Worm (Caenorhabditis elegans) whole organism, L3 larva: ENCODE results near the gene hip-1.

Source experiments
- R02D3.7 ChIP-seq: fragments of 150-350 bp; optimal IDR thresholded peaks from 2 replicates; lab custom pipeline; 2014; ENCODE audit warnings: missing biosample characterization, missing genetic modification characterization
- ZK546.5 ChIP-seq: sonication (generic microtip); optimal IDR thresholded peaks from 2 replicates; lab custom pipeline; 2017; ENCODE audit warnings: missing biosample characterization, missing genetic modification characterization
- aly-2 ChIP-seq: fragments of 150-350 bp; optimal IDR thresholded peaks from 2 replicates; lab custom pipeline; 2014; ENCODE audit warnings: missing biosample characterization, missing genetic modification characterization
- ceh-16 ChIP-seq: sonication (generic microtip); optimal IDR thresholded peaks from 2 replicates; lab custom pipeline; 2017; ENCODE audit warnings: missing biosample characterization, missing genetic modification characterization
- ceh-28 ChIP-seq: fragments of 150-350 bp; optimal IDR thresholded peaks from 2 replicates; lab custom pipeline; 2014; ENCODE audit warnings: missing biosample characterization, missing genetic modification reagents, missing genetic modification characterization
- ceh-82 ChIP-seq: fragments of 150-350 bp; optimal IDR thresholded peaks from 2 replicates; lab custom pipeline; 2014; ENCODE audit warnings: missing biosample characterization, missing genetic modification characterization
- ceh-9 ChIP-seq: sonication (generic microtip); optimal IDR thresholded peaks from 2 replicates; lab custom pipeline; 2018; ENCODE audit warnings: missing biosample characterization, missing genetic modification characterization
- egl-27 ChIP-seq: sonication (generic microtip); optimal IDR thresholded peaks from 4 replicates; lab custom pipeline; 2017; ENCODE audit warnings: missing biosample characterization, missing genetic modification reagents, missing genetic modification characterization
- egl-5 ChIP-seq: fragments of 150-350 bp; optimal IDR thresholded peaks from 2 replicates; lab custom pipeline; 2017; ENCODE audit warnings: missing biosample characterization, missing genetic modification reagents, missing genetic modification characterization, inconsistent platforms
- elt-1 ChIP-seq: fragments of 150-350 bp; optimal IDR thresholded peaks from 2 replicates; lab custom pipeline; 2014; ENCODE audit warnings: missing biosample characterization, missing genetic modification characterization
- elt-2 ChIP-seq: sonication (generic microtip); optimal IDR thresholded peaks from 2 replicates; lab custom pipeline; 2016; ENCODE audit warnings: missing genetic modification reagents, mild to moderate bottlenecking, missing genetic modification characterization, missing compliant biosample characterization
- elt-3 ChIP-seq, 3 experiments: fragments of 150-350 bp in 1 of 3; sonication (generic microtip) in 2 of 3; optimal IDR thresholded peaks; 2 replicates in 2 of 3; 4 replicates in 1 of 3; lab custom pipeline; 2014 to 2017; ENCODE audit warnings: missing biosample characterization in 3 of 3, missing genetic modification characterization in 3 of 3
- eor-1 ChIP-seq, 2 experiments: fragments of 150-350 bp; optimal IDR thresholded peaks; 2 replicates each; lab custom pipeline; 2014 to 2018; ENCODE audit warnings: missing biosample characterization in 2 of 2, missing genetic modification characterization in 2 of 2
- fkh-2 ChIP-seq: fragments of 150-350 bp; optimal IDR thresholded peaks from 2 replicates; lab custom pipeline; 2014; ENCODE audit warnings: missing biosample characterization, missing genetic modification reagents, missing genetic modification characterization
- fos-1 ChIP-seq: fragments of 150-350 bp; optimal IDR thresholded peaks from 2 replicates; lab custom pipeline; 2014; ENCODE audit warnings: missing biosample characterization, missing genetic modification characterization
- hmg-11 ChIP-seq: sonication (generic microtip); optimal IDR thresholded peaks from 2 replicates; lab custom pipeline; 2016; ENCODE audit warnings: missing genetic modification characterization, missing compliant biosample characterization
- jun-1 ChIP-seq: fragments of 150-350 bp; optimal IDR thresholded peaks from 2 replicates; lab custom pipeline; 2014; ENCODE audit warnings: missing biosample characterization, missing genetic modification reagents, missing genetic modification characterization
- lin-15B ChIP-seq: fragments of 150-350 bp; optimal IDR thresholded peaks from 2 replicates; lab custom pipeline; 2014; ENCODE audit warnings: missing biosample characterization, missing genetic modification characterization
- lin-39 ChIP-seq: fragments of 150-350 bp; optimal IDR thresholded peaks from 2 replicates; lab custom pipeline; 2018; ENCODE audit warnings: missing biosample characterization, missing genetic modification reagents, missing genetic modification characterization
- lsy-12 ChIP-seq: sonication (generic microtip); optimal IDR thresholded peaks from 2 replicates; lab custom pipeline; 2016; ENCODE audit warnings: mild to moderate bottlenecking, missing genetic modification characterization, missing compliant biosample characterization
- mdl-1 ChIP-seq: fragments of 150-350 bp; optimal IDR thresholded peaks from 2 replicates; lab custom pipeline; 2014; ENCODE audit warnings: missing biosample characterization, missing genetic modification characterization
- mml-1 ChIP-seq: fragments of 150-350 bp; sonication (generic microtip); optimal IDR thresholded peaks from 3 replicates; lab custom pipeline; 2014; ENCODE audit warnings: missing biosample characterization, missing genetic modification characterization
- nhr-12 ChIP-seq: fragments of 150-350 bp; optimal IDR thresholded peaks from 2 replicates; lab custom pipeline; 2014; ENCODE audit warnings: missing biosample characterization, missing genetic modification characterization
- nhr-23 ChIP-seq: fragments of 150-350 bp; optimal IDR thresholded peaks from 2 replicates; lab custom pipeline; 2014; ENCODE audit warnings: missing biosample characterization, missing genetic modification reagents, missing genetic modification characterization
- nhr-25 ChIP-seq: sonication (generic microtip); optimal IDR thresholded peaks from 2 replicates; lab custom pipeline; 2017; ENCODE audit warnings: missing biosample characterization, missing genetic modification characterization
- nhr-28 ChIP-seq: fragments of 150-350 bp; optimal IDR thresholded peaks from 2 replicates; lab custom pipeline; 2014; ENCODE audit warnings: missing biosample characterization, missing genetic modification characterization
- nhr-43 ChIP-seq: sonication (generic microtip); optimal IDR thresholded peaks from 2 replicates; lab custom pipeline; 2016; ENCODE audit warnings: mild to moderate bottlenecking, missing genetic modification characterization, missing compliant biosample characterization; ENCODE audit not compliant: poor library complexity, severe bottlenecking
- nhr-67 ChIP-seq: fragments of 150-350 bp; optimal IDR thresholded peaks from 2 replicates; lab custom pipeline; 2014; ENCODE audit warnings: missing biosample characterization, missing genetic modification characterization
- nhr-76 ChIP-seq: fragments of 150-350 bp; sonication (generic microtip); optimal IDR thresholded peaks from 5 replicates; lab custom pipeline; 2014; ENCODE audit warnings: missing biosample characterization, missing genetic modification characterization
- nhr-77 ChIP-seq: fragments of 150-350 bp; optimal IDR thresholded peaks from 2 replicates; lab custom pipeline; 2014; ENCODE audit warnings: missing biosample characterization, missing genetic modification characterization
- pqm-1 ChIP-seq: fragments of 150-350 bp; optimal IDR thresholded peaks from 2 replicates; lab custom pipeline; 2017; ENCODE audit warnings: missing biosample characterization, missing genetic modification characterization, inconsistent platforms
- skn-1 ChIP-seq: fragments of 150-350 bp; optimal IDR thresholded peaks from 2 replicates; lab custom pipeline; 2014; ENCODE audit warnings: missing biosample characterization, missing genetic modification characterization
- unc-39 ChIP-seq: sonication (generic microtip); optimal IDR thresholded peaks from 4 replicates; lab custom pipeline; 2017; ENCODE audit warnings: missing biosample characterization, missing genetic modification characterization
- unc-62 ChIP-seq: fragments of 150-350 bp; sonication (generic microtip); optimal IDR thresholded peaks from 4 replicates; lab custom pipeline; 2014; ENCODE audit warnings: missing biosample characterization, missing genetic modification reagents, missing genetic modification characterization
- zag-1 ChIP-seq: fragments of 150-350 bp; optimal IDR thresholded peaks from 2 replicates; lab custom pipeline; 2014; ENCODE audit warnings: missing biosample characterization, missing genetic modification characterization
- ztf-11 ChIP-seq: fragments of 150-350 bp; optimal IDR thresholded peaks from 2 replicates; lab custom pipeline; 2014; ENCODE audit warnings: missing biosample characterization, missing genetic modification characterization

hip-1 gene

DNA sequence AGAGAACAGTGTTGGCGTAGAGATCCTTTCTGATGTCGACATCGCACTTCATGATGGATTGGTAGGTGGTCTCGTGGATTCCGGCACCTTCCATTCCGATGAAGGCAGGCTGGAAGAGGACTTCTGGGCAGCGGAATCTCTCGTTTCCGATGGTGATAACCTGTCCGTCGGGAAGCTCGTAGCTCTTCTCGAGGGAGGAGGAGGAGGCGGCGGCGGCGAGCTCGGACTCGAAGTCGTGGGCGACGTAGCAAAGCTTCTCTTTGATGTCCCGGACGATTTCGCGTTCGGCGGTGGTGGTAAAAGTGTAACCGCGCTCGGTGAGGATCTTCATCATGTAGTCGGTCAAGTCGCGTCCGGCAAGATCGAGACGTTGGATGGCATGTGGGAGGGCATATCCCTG, 17.5 kb downstream of the hip-1 start:
- TF ChIP-seq egl-5 (tag; lab: Kevin White, UChicago) (no peak), unc-39 (no peak), pqm-1 (tag; lab: Kevin White, UChicago) (no peak), nhr-23 (no peak), unc-62 (GFP tag; lab: Kevin White, UChicago) (no peak), nhr-76 (tag; lab: Kevin White, UChicago) (no peak), ZK546.5 (tag; lab: Kevin White, UChicago) (no peak), skn-1 (tag; lab: Kevin White, UChicago) (no peak), lin-15B (no peak), nhr-77 (no peak), ceh-28 (tag; lab: Kevin White, UChicago) (no peak), nhr-43 (tag; lab: Kevin White, UChicago) (no peak), lin-39 (tag; lab: Kevin White, UChicago) (no peak), fos-1 (no peak), eor-1 (tag; optimal IDR thresholded peaks at IDR 0.05; lab: Kevin White, UChicago) (no peak), ceh-82 (tag; lab: Kevin White, UChicago) (no peak)

DNA sequence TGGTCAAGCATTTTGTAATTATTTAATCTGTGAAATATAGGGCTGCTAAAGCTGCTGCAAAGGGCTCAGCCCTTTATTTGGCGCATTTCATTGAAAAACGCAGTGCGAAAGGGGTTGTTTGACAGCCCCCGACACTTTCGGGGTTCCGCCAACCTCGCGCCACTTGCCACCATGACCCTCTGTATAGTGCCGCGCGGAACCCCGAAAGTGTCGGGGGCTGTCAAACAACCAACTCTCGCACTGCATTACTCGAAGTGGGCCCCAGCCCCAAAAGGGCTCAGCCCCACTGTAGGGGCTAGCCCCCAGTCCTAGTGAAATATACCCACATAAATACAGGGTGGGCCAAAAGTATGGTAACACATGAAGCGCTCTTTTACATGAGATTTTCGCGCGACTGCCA, 22.0 kb downstream of the hip-1 start:
- no peak for TF ChIP-seq nhr-76 (tag; lab: Kevin White, UChicago)
- no peak for TF ChIP-seq aly-2 (tag; lab: Kevin White, UChicago)
- no peak for TF ChIP-seq ztf-11 (tag; lab: Kevin White, UChicago)
- no peak for TF ChIP-seq R02D3.7 (tag; lab: Kevin White, UChicago)
- no peak for TF ChIP-seq unc-62 (GFP tag; lab: Kevin White, UChicago)
- no peak for TF ChIP-seq unc-39
- TF ChIP-seq nhr-43 (tag; lab: Kevin White, UChicago) = no peak
- TF ChIP-seq lin-39 (tag; lab: Kevin White, UChicago) = no peak
- TF ChIP-seq elt-3 (tag; optimal IDR thresholded peaks at IDR 0.05; lab: Kevin White, UChicago) = no peak
- TF ChIP-seq egl-27 (tag; lab: Kevin White, UChicago) = no peak
- TF ChIP-seq nhr-77 = no peak
- TF ChIP-seq fos-1 = no peak
- no peak for TF ChIP-seq nhr-67
- TF ChIP-seq mdl-1 (tag; lab: Kevin White, UChicago) = no peak
- TF ChIP-seq elt-1 = no peak
- no peak for TF ChIP-seq hmg-11 (tag; lab: Kevin White, UChicago)
- TF ChIP-seq ceh-16 (tag; lab: Kevin White, UChicago) = no peak
- no peak for TF ChIP-seq lin-15B

DNA sequence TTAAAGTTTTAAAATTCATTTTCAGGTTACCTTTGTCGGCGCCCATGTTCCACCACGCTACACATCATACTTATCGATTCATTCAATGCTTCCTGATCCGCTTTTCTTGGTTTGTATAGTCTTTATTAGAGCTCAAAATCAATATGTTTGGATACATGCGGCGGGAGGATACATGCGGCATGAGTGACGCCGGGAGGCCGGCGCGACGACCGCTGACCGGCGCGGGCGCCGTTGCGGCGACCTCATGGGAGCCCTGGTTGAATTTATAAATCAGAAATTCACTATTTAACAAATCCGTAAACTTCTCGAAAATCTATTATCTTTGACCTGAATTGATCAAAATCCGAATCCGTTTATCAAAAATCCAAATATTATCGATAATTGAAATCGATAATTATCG, 40.6 kb downstream of the hip-1 start:
- TF ChIP-seq ZK546.5 (tag; lab: Kevin White, UChicago) (no peak), elt-2 (no peak), hmg-11 (tag; lab: Kevin White, UChicago) (no peak)

DNA sequence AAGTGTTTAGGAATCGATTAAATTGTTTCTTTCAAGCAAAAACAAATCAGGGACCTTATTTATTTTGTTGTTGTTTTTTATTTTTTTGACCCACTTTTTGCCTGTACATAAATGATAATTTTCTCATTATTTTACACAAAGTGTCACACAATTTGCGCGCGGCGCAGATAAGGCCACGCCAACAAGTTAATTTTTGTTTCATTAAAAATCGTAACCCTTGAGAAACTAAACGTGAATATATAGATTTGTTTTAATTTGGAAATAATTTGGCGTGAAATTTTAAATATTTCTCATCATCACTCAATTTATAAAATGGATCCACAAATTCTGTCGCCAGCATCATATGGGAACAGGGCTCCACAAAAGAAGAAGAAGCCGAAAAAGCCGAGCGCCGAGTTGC, 41.8 kb downstream of the hip-1 start, which contains the start of gene T05D4.5:
T05D4.5 (plus strand) TSS at position 301 of the 400 bp plus-strand sequence.
- no peak for TF ChIP-seq lsy-12 (tag; lab: Kevin White, UChicago)
- no peak for TF ChIP-seq ceh-9 (tag; lab: Kevin White, UChicago)
- no peak for TF ChIP-seq skn-1 (tag; lab: Kevin White, UChicago)
- TF ChIP-seq nhr-25 (tag; lab: Kevin White, UChicago) = no peak
- no peak for TF ChIP-seq lin-39 (tag; lab: Kevin White, UChicago)
- no peak for TF ChIP-seq zag-1 (tag; lab: Kevin White, UChicago)
- no peak for TF ChIP-seq nhr-28 (tag; lab: Kevin White, UChicago)
- TF ChIP-seq elt-1 = no peak
- no peak for TF ChIP-seq ceh-82 (tag; lab: Kevin White, UChicago)
- TF ChIP-seq fkh-2 (tag; lab: Kevin White, UChicago) = no peak
- TF ChIP-seq mml-1 = no peak

DNA sequence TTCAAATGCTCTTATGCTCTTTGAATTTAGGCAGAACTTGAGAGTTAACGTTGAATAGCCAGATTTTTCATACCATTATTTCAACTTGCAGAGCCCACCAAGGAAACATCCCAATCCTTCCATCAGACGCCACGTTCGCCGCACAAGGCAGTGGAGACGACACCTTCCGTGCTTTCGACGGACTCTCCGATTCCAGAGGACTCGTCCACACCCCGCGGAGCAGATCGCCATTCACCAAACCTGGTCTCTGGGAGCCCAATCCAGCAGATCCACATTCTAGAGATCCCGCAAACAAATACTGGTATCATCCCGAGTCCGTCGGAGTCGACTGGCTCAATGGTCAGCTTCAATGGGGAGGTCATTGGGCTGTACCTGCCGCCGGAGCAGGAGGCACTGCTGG, 42.2 kb downstream of the hip-1 start:
- TF ChIP-seq jun-1 (tag; lab: Kevin White, UChicago) (no peak), lin-39 (tag; lab: Kevin White, UChicago) (no peak), egl-27 (tag; lab: Kevin White, UChicago) (no peak), nhr-25 (tag; lab: Kevin White, UChicago) (no peak), elt-2 (no peak), mdl-1 (tag; lab: Kevin White, UChicago) (no peak), lin-15B (no peak), nhr-12 (tag; lab: Kevin White, UChicago) (no peak)
